Worm (Caenorhabditis elegans) whole organism, young adult: ENCODE data around the gene sre-28.

Source experiments
- B0261.1 ChIP-seq: sonication (generic microtip); optimal IDR thresholded peaks from 2 replicates; lab custom pipeline; 2016; ENCODE audit warnings: mild to moderate bottlenecking, missing genetic modification characterization, moderate library complexity, missing compliant biosample characterization
- F10E7.11 ChIP-seq: sonication (generic microtip); optimal IDR thresholded peaks from 2 replicates; lab custom pipeline; 2017; ENCODE audit warnings: mild to moderate bottlenecking, missing genetic modification characterization, moderate library complexity, missing compliant biosample characterization
- F22D6.2 ChIP-seq: sonication (generic microtip); optimal IDR thresholded peaks from 2 replicates; lab custom pipeline; 2016; ENCODE audit warnings: mild to moderate bottlenecking, missing genetic modification characterization, missing compliant biosample characterization
- F23B12.7 ChIP-seq: sonication (generic microtip); optimal IDR thresholded peaks from 2 replicates; lab custom pipeline; 2017; ENCODE audit warnings: missing genetic modification characterization, mild to moderate bottlenecking, missing compliant biosample characterization, antibody characterized with exemption, moderate library complexity; ENCODE audit not compliant: insufficient read depth
- F33H1.4 ChIP-seq: fragments of 200-800 bp; sonication (Bioruptor generic); IDR thresholded peaks from 2 replicates; pipeline ENCODE4 v1.3.6; 2022; ENCODE audit warnings: missing genetic modification reagents, missing genetic modification characterization, missing compliant biosample characterization
- F37B4.10 ChIP-seq: fragments of 200-800 bp; sonication (Bioruptor generic); IDR thresholded peaks from 2 replicates; pipeline ENCODE4 v1.3.6; 2022; ENCODE audit warnings: missing genetic modification characterization, missing compliant biosample characterization
- F49E8.2 ChIP-seq: sonication (generic microtip); optimal IDR thresholded peaks from 3 replicates; lab custom pipeline; 2017; ENCODE audit warnings: missing genetic modification characterization, mild to moderate bottlenecking, missing compliant biosample characterization, antibody characterized with exemption, moderate library complexity; ENCODE audit not compliant: insufficient read depth
- F55B11.4 ChIP-seq: sonication (generic microtip); optimal IDR thresholded peaks from 2 replicates; lab custom pipeline; 2016; ENCODE audit warnings: missing compliant biosample characterization, missing genetic modification characterization, borderline replicate concordance; ENCODE audit not compliant: insufficient read depth
- K11D2.4 ChIP-seq: fragments of 200-800 bp; sonication (Bioruptor generic); IDR thresholded peaks from 2 replicates; pipeline ENCODE4 v1.3.6; 2022; ENCODE audit warnings: missing genetic modification reagents, missing genetic modification characterization, missing compliant biosample characterization
- Y53G8AR.9 ChIP-seq: fragments of 200-800 bp; sonication (Bioruptor generic); conservative IDR thresholded peaks from 2 replicates; pipeline ENCODE4 v1.3.6; 2022; ENCODE audit warnings: missing genetic modification reagents, missing genetic modification characterization, missing compliant biosample characterization
- Y56A3A.18 ChIP-seq: fragments of 200-800 bp; sonication (Bioruptor generic); IDR thresholded peaks from 2 replicates; pipeline ENCODE4 v1.3.6; 2022; ENCODE audit warnings: missing genetic modification reagents, missing genetic modification characterization, missing compliant biosample characterization
- akir-1 ChIP-seq: fragments of 200-800 bp; sonication (Bioruptor generic); optimal IDR thresholded peaks from 2 replicates; lab custom pipeline; 2018; ENCODE audit warnings: mild to moderate bottlenecking, missing genetic modification characterization, moderate library complexity, missing compliant biosample characterization
- ama-1 ChIP-seq, 3 experiments: fragments of 150-350 bp in 1 of 3; sonication (generic microtip) in 2 of 3; optimal IDR thresholded peaks; 2 replicates each; lab custom pipeline; 2014 to 2018; ENCODE audit warnings: missing biosample characterization in 2 of 3, missing genetic modification characterization in 2 of 3, missing genetic modification reagents in 2 of 3
- ccch-3 ChIP-seq: fragments of 200-800 bp; sonication (Bioruptor generic); optimal IDR thresholded peaks from 2 replicates; lab custom pipeline; 2018; ENCODE audit warnings: mild to moderate bottlenecking, missing genetic modification characterization, missing compliant biosample characterization
- egl-18 ChIP-seq: fragments of 200-800 bp; sonication (Bioruptor generic); IDR thresholded peaks from 2 replicates; pipeline ENCODE4 v1.3.6; 2022; ENCODE audit warnings: missing genetic modification reagents, missing genetic modification characterization, missing compliant biosample characterization
- hrde-1 ChIP-seq: sonication (generic microtip); optimal IDR thresholded peaks from 2 replicates; lab custom pipeline; 2016; ENCODE audit warnings: missing genetic modification characterization, mild to moderate bottlenecking, missing compliant biosample characterization, moderate library complexity, missing genotype, missing genetic modification reagents, borderline replicate concordance
- hsf-1 ChIP-seq: fragments of 200-800 bp; sonication (Bioruptor generic); IDR thresholded peaks from 2 replicates; pipeline ENCODE4 v1.3.6; 2022; ENCODE audit warnings: missing genetic modification reagents, missing genetic modification characterization, missing compliant biosample characterization
- let-526 ChIP-seq: fragments of 200-800 bp; sonication (Bioruptor generic); IDR thresholded peaks from 2 replicates; pipeline ENCODE4 v1.3.6; 2022; ENCODE audit warnings: missing genetic modification reagents, missing genetic modification characterization, missing compliant biosample characterization
- let-607 ChIP-seq, 2 experiments: fragments of 200-800 bp in 1 of 2; sonication (Bioruptor generic) in 1 of 2; sonication (generic microtip) in 1 of 2; optimal IDR thresholded peaks; 2 replicates each; lab custom pipeline; 2016 to 2018; ENCODE audit warnings: mild to moderate bottlenecking in 2 of 2, missing compliant biosample characterization in 2 of 2, missing genetic modification characterization in 2 of 2, moderate library complexity in 2 of 2, missing genotype in 1 of 2
- lin-40 ChIP-seq: sonication (generic microtip); optimal IDR thresholded peaks from 2 replicates; lab custom pipeline; 2016; ENCODE audit warnings: missing genetic modification characterization, mild to moderate bottlenecking, missing compliant biosample characterization, missing genotype, missing genetic modification reagents
- lir-1 ChIP-seq: fragments of 200-800 bp; sonication (Bioruptor generic); conservative IDR thresholded peaks from 2 replicates; pipeline ENCODE4 v1.3.6; 2022; ENCODE audit warnings: missing genetic modification reagents, missing genetic modification characterization, missing compliant biosample characterization
- madf-8 ChIP-seq: fragments of 200-800 bp; sonication (Bioruptor generic); conservative IDR thresholded peaks from 2 replicates; pipeline ENCODE4 v1.3.6; 2022; ENCODE audit warnings: missing genetic modification reagents, missing genetic modification characterization, missing compliant biosample characterization
- nhr-27 ChIP-seq: fragments of 200-800 bp; sonication (Bioruptor generic); optimal IDR thresholded peaks from 2 replicates; lab custom pipeline; 2018; ENCODE audit warnings: mild to moderate bottlenecking, missing genetic modification characterization, moderate library complexity, missing compliant biosample characterization
- nhr-80 ChIP-seq: sonication (generic microtip); optimal IDR thresholded peaks from 2 replicates; lab custom pipeline; 2016; ENCODE audit warnings: missing genetic modification characterization, missing compliant biosample characterization
- sea-2 ChIP-seq: fragments of 200-800 bp; sonication (Bioruptor generic); IDR thresholded peaks from 2 replicates; pipeline ENCODE4 v1.3.6; 2022; ENCODE audit warnings: missing genetic modification characterization, missing compliant biosample characterization
- snpc-1.3 ChIP-seq: sonication (generic microtip); optimal IDR thresholded peaks from 2 replicates; lab custom pipeline; 2017; ENCODE audit warnings: missing genetic modification characterization, mild to moderate bottlenecking, missing compliant biosample characterization, antibody characterized with exemption, moderate library complexity, missing genotype, missing genetic modification reagents; ENCODE audit not compliant: insufficient read depth
- somi-1 ChIP-seq: fragments of 200-800 bp; sonication (Bioruptor generic); optimal IDR thresholded peaks from 2 replicates; lab custom pipeline; 2018; ENCODE audit warnings: mild to moderate bottlenecking, missing genetic modification characterization, missing compliant biosample characterization
- tbp1 ChIP-seq: fragments of 200-800 bp; sonication (Bioruptor generic); optimal IDR thresholded peaks from 2 replicates; lab custom pipeline; 2018; ENCODE audit warnings: mild to moderate bottlenecking, missing genetic modification characterization, missing compliant biosample characterization
- unc-130 ChIP-seq: sonication (generic microtip); optimal IDR thresholded peaks from 2 replicates; lab custom pipeline; 2016; ENCODE audit warnings: missing genetic modification reagents, missing genetic modification characterization, missing compliant biosample characterization
- zim-3 ChIP-seq: sonication (generic microtip); optimal IDR thresholded peaks from 2 replicates; lab custom pipeline; 2017; ENCODE audit warnings: mild to moderate bottlenecking, missing genetic modification characterization, moderate library complexity, missing compliant biosample characterization
- ztf-3 ChIP-seq: fragments of 200-800 bp; sonication (Bioruptor generic); optimal IDR thresholded peaks from 2 replicates; lab custom pipeline; 2018; ENCODE audit warnings: mild to moderate bottlenecking, missing genetic modification characterization, missing compliant biosample characterization

The sre-28 gene

DNA sequence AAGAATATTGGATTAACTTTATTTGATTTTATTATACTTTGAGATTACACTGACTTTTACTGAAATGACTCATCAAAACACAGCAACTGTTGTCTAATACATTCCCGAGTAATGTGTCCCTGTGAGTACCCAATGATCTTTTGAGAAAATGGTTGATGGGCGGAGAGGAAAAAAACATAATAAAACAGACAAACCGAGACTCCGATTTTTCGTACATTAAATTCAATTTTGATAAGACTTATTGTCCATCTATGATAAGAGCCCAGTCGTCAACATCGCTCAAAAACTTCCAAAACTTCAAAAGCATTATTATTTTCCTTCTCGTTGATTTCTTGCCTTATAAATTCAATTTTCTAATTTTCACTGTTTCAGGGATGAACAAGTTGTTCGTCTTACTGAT, 6.7 kb downstream of the sre-28 start, which contains the start of gene ttr-46:
ttr-46 (plus strand) TSS at position 373 of the 400 bp plus-strand sequence.
- TF ChIP-seq F49E8.2 (tag; lab: Kevin White, UChicago) = no peak
- TF ChIP-seq F23B12.7 = no peak
- peak; percentile 69 for TF ChIP-seq nhr-80 (tag; lab: Kevin White, UChicago)

DNA sequence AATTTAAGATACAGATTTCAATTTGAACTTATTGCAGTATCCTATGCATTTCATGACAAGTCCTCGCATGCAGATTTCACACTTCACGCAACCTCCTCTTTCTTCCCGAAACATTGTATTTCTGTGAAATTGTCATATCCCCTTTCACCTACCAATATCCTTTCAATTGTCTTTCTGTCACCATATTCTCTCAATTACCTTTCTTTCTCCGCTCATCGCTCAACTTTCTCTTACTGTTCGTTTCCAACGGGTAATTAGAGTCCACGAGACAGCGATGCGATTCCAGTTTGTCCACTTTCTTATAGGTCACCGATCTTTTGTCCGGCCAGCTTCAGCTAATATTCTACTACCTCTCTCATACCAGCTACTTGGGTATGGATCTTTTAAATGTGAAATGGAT, 8.2 kb downstream of the sre-28 start, which contains the start of gene mam-5:
mam-5 (plus strand) TSS at position 304 of the 400 bp plus-strand sequence.
- no peak for TF ChIP-seq B0261.1 (tag; lab: Kevin White, UChicago)
- no peak for TF ChIP-seq F22D6.2 (tag; lab: Kevin White, UChicago)
- TF ChIP-seq Y53G8AR.9 (GFP tag; lab: Robert Waterston, UW) = no peak
- TF ChIP-seq F37B4.10 = no peak
- TF ChIP-seq F23B12.7 = no peak

DNA sequence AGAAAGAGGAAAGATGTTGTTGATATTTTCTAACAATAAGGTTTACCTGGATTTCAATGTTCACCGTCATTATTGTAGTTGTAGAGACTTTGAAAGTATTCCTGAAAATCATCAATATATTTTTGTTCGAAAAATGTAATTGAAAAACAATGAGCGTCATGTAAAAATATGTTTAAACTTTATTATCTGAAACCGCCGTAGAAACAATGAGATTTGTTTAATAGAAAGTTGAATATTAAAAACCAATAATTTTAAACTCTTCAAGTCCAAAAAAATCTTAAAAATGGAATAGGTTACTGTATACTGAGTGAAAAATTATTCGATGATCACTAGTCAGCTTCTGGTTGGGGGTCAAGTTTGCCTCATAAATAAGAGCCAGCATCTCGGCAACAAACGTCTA, 14.0 kb downstream of the sre-28 start, which contains the start of gene anmt-3:
anmt-3 (minus strand) TSS at position 101 of the 400 bp plus-strand sequence.
- TF ChIP-seq snpc-1.3 = no peak
- no peak for TF ChIP-seq somi-1 (GFP tag; lab: Kevin White, UChicago)
- TF ChIP-seq F23B12.7 = no peak
- TF ChIP-seq sea-2 (GFP tag; lab: Robert Waterston, UW) = no peak
- TF ChIP-seq K11D2.4 = no peak
- TF ChIP-seq lir-1 (GFP tag; lab: Robert Waterston, UW) = no peak
- TF ChIP-seq F49E8.2 (tag; lab: Kevin White, UChicago) = no peak
- TF ChIP-seq madf-8 = no peak
- TF ChIP-seq F55B11.4 = no peak
- no peak for TF ChIP-seq akir-1
- no peak for TF ChIP-seq hrde-1 (tag; lab: Kevin White, UChicago)
- TF ChIP-seq let-526 (GFP tag; lab: Robert Waterston, UW) = no peak
- TF ChIP-seq egl-18 (GFP tag; lab: Robert Waterston, UW) = no peak
- no peak for TF ChIP-seq F33H1.4 (GFP tag; lab: Robert Waterston, UW)
- TF ChIP-seq zim-3 (tag; lab: Kevin White, UChicago) = no peak
- no peak for TF ChIP-seq tbp1 (GFP tag; lab: Kevin White, UChicago)
- TF ChIP-seq, all 124 proteins: peak for 0

DNA sequence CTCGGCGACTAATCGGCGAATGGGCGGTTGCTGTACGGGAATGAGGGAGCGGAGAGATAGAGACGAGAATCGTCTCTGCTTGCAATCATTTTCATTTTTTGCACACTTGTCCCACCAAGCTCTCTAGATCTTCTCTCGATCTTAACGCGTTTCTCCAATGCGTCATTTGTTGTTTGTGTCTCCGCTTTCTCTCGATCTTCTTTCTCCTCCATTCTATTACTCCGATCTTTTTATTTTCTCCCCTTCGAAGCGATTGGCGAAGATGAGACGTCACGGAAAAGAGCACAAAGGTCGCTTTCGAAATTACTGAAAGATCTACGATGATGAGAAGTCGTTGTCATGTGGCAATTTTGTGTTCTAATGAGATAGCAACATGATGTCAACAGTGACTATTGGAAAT, 14.5 kb downstream of the sre-28 start:
- no peak for TF ChIP-seq sea-2 (GFP tag; lab: Robert Waterston, UW)
- no peak for TF ChIP-seq ccch-3

- TF ChIP-seq ztf-3 (GFP tag; lab: Kevin White, UChicago) = no peak
- TF ChIP-seq ama-1 (optimal IDR thresholded peaks at IDR 0.05; lab: Kevin White, UChicago) = no peak
- no peak for TF ChIP-seq ama-1 (GFP tag; optimal IDR thresholded peaks at IDR 0.05; lab: Kevin White, UChicago)
- no peak for TF ChIP-seq hsf-1
- TF ChIP-seq F10E7.11 (tag; lab: Kevin White, UChicago) = no peak
- no peak for TF ChIP-seq F49E8.2 (tag; lab: Kevin White, UChicago)
- no peak for TF ChIP-seq let-607 (tag; optimal IDR thresholded peaks at IDR 0.05; lab: Kevin White, UChicago)
- TF ChIP-seq nhr-27 = no peak
- no peak for TF ChIP-seq lin-40 (tag; lab: Kevin White, UChicago)
- no peak for TF ChIP-seq Y56A3A.18 (GFP tag; lab: Robert Waterston, UW)
- no peak for TF ChIP-seq unc-130
- no peak for TF ChIP-seq F23B12.7
- TF ChIP-seq, all 124 proteins: peak for 0
Measured at ce11 chrV:9960376-9960775, 16.2 kb downstream of the sre-28 start, which contains the start of gene T07C12.10. Gene T07C12.10 (minus strand): TSS chrV:9960476.
